Worm (Caenorhabditis elegans) whole organism, L4 larva: Measurements from ENCODE around the gene F31D5.6.
"Not testable (repeated sequence)": the region's sequence is repeated elsewhere in the genome, so short reads cannot be mapped to it uniquely, and the experiment has no call there.

Source experiments
- D1046.2 ChIP-seq: fragments of 200-800 bp; sonication (Bioruptor generic); IDR thresholded peaks from 2 replicates; pipeline ENCODE4 v1.3.6; 2022; ENCODE audit warnings: missing genetic modification characterization, missing compliant biosample characterization
- ZK546.5 ChIP-seq, 2 experiments: sonication (generic microtip); optimal IDR thresholded peaks; 2 replicates each; lab custom pipeline; 2017; ENCODE audit warnings: missing biosample characterization in 2 of 2, missing genetic modification characterization in 2 of 2
- ceh-44 ChIP-seq: fragments of 200-800 bp; sonication (Bioruptor generic); IDR thresholded peaks from 2 replicates; pipeline ENCODE4 v1.3.6; 2022; ENCODE audit warnings: missing genetic modification reagents, missing genetic modification characterization, missing compliant biosample characterization
- ces-1 ChIP-seq: fragments of 150-350 bp; sonication (generic microtip); optimal IDR thresholded peaks from 4 replicates; lab custom pipeline; 2014; ENCODE audit warnings: missing biosample characterization, missing genetic modification reagents, missing genetic modification characterization
- lin-39 ChIP-seq: fragments of 150-350 bp; optimal IDR thresholded peaks from 2 replicates; lab custom pipeline; 2014; ENCODE audit warnings: missing biosample characterization, missing genetic modification reagents, missing genetic modification characterization
- nhr-237 ChIP-seq: sonication (generic microtip); optimal IDR thresholded peaks from 2 replicates; lab custom pipeline; 2017; ENCODE audit warnings: missing biosample characterization, missing genetic modification characterization
- nhr-76 ChIP-seq: fragments of 150-350 bp; optimal IDR thresholded peaks from 2 replicates; lab custom pipeline; 2014; ENCODE audit warnings: missing biosample characterization, missing genetic modification characterization
- set-16 ChIP-seq: fragments of 200-800 bp; sonication (Bioruptor generic); IDR thresholded peaks from 2 replicates; pipeline ENCODE4 v1.3.6; 2022; ENCODE audit warnings: missing genetic modification reagents, missing genetic modification characterization, missing compliant biosample characterization
- snpc-4 ChIP-seq: fragments of 150-350 bp; optimal IDR thresholded peaks from 2 replicates; lab custom pipeline; 2014; ENCODE audit warnings: missing biosample characterization, missing genetic modification characterization
- ztf-11 ChIP-seq: fragments of 150-350 bp; optimal IDR thresholded peaks from 2 replicates; lab custom pipeline; 2014; ENCODE audit warnings: missing biosample characterization, missing genetic modification characterization

- TF ChIP-seq nhr-76 (tag; lab: Kevin White, UChicago); D1046.2; lin-39; ceh-44; nhr-237 (tag; lab: Kevin White, UChicago); set-16 (GFP tag; lab: Robert Waterston, UW); ztf-11; snpc-4 (tag; lab: Kevin White, UChicago); ZK546.5 (tag; optimal IDR thresholded peaks at IDR 0.05; lab: Kevin White, UChicago); ces-1: not testable (repeated sequence)
These were observed 41.1 kb upstream of the F31D5.6 start, which contains the start of gene R03H10.4 for ce11 chrII:4168404-4168803.
